Worm (Caenorhabditis elegans): ENCODE data around the gene rsp-3.

ce11 chrIII:12680266-12680665, 7.5 kb downstream of the rsp-3 start:
- no peak for TF ChIP-seq unc-55 (GFP tag; optimal IDR thresholded peaks at IDR 0.05)
- TF ChIP-seq nhr-25 (tag; optimal IDR thresholded peaks at IDR 0.05), result no peak
